Fruit fly (Drosophila melanogaster) S2 (cell line): ENCODE data around the gene CG3918.
A peak's percentile ranks its signal among the peaks of the same experiment; 100 is the strongest.

Source experiments
- CG8478 ChIP-seq: fragments of >200 bp; optimal IDR thresholded peaks from 2 replicates; lab custom pipeline; 2018
- CTCF ChIP-seq, 2 experiments: fragments of >200 bp; optimal IDR thresholded peaks; 2 replicates each; lab custom pipeline; 2018

DNA sequence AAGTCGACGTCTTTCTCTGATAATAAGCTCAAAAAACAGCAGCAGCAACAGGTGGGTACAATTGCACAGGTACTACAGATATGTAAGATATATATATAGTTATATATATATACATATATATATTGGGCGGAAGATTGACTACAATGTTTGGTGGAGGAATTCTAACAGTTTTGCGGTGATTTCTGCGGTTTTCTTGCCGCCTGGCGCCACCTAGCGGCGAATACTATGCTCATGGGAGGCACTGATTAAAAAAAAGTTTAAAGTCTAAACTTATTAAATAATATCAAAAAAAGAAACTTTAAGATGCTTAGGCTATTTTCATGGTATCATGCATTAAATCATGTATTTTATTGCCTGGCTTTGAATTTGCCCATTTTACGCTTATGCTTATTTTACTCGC lies 17.0 kb downstream of the CG3918 start:
- TF ChIP-seq CTCF (optimal IDR thresholded peaks at IDR 0.05; lab: Kevin White, UChicago) (peak in 1 of 2 experiments; percentile 68), CG8478 (lab: Kevin White, UChicago) (no peak)
